Worm (Caenorhabditis elegans): ENCODE data around the gene srd-12.

- TF ChIP-seq him-1 (tag; optimal IDR thresholded peaks at IDR 0.05) (no peak), dao-5 (tag; optimal IDR thresholded peaks at IDR 0.05) (no peak)
These were observed 37.1 kb upstream of the srd-12 start for ce11 chrIV:5667191-5667590.

Data from whole organism, L4/young adult.